Worm (Caenorhabditis elegans) whole organism, L1 larva: ENCODE measurements around the gene F26G5.1.
A peak's percentile ranks its signal among the peaks of the same experiment; 100 is the strongest.

Experiments
- Y116A8C.19 ChIP-seq: sonication (generic microtip); optimal IDR thresholded peaks from 2 replicates; lab custom pipeline; 2016; ENCODE audit warnings: missing compliant biosample characterization, missing genetic modification characterization, borderline replicate concordance
- aha-1 ChIP-seq: fragments of 150-350 bp; optimal IDR thresholded peaks from 2 replicates; lab custom pipeline; 2014; ENCODE audit warnings: missing biosample characterization, missing genetic modification characterization
- aly-2 ChIP-seq: fragments of 150-350 bp; optimal IDR thresholded peaks from 2 replicates; lab custom pipeline; 2014; ENCODE audit warnings: missing biosample characterization, missing genetic modification characterization
- blmp-1 ChIP-seq: fragments of 150-350 bp; optimal IDR thresholded peaks from 2 replicates; lab custom pipeline; 2014; ENCODE audit warnings: missing biosample characterization, missing genetic modification characterization
- ceh-88 ChIP-seq: fragments of 200-800 bp; sonication (Bioruptor generic); IDR thresholded peaks from 2 replicates; pipeline ENCODE4 v1.3.6; 2022; ENCODE audit warnings: missing genetic modification characterization, missing compliant biosample characterization
- efl-1 ChIP-seq, 4 experiments: fragments of 150-350 bp; optimal IDR thresholded peaks in 3 of 4; peaks in 1 of 4; 1 replicate in 1 of 4; 2 replicates in 3 of 4; lab custom pipeline; 2014; ENCODE audit warnings: missing biosample characterization in 2 of 4, missing genetic modification characterization in 2 of 4, missing genetic modification reagents in 2 of 4
- efl-3 ChIP-seq: fragments of 200-800 bp; sonication (Bioruptor generic); optimal IDR thresholded peaks from 2 replicates; lab custom pipeline; 2018; ENCODE audit warnings: mild to moderate bottlenecking, missing genetic modification characterization, missing compliant biosample characterization
- egl-13 ChIP-seq: sonication (generic microtip); optimal IDR thresholded peaks from 2 replicates; lab custom pipeline; 2016; ENCODE audit warnings: missing genotype, missing genetic modification reagents, missing genetic modification characterization, missing compliant biosample characterization
- egl-27 ChIP-seq, 2 experiments: fragments of 150-350 bp in 1 of 2; sonication (generic microtip); optimal IDR thresholded peaks; 3 replicates each; lab custom pipeline; 2017 to 2018; ENCODE audit warnings: missing biosample characterization in 2 of 2, missing genetic modification characterization in 2 of 2, missing genetic modification reagents in 2 of 2
- elt-2 ChIP-seq: sonication (generic microtip); optimal IDR thresholded peaks from 2 replicates; lab custom pipeline; 2016; ENCODE audit warnings: missing genetic modification characterization, mild to moderate bottlenecking, inconsistent platforms, missing compliant biosample characterization, missing genetic modification reagents
- elt-3 ChIP-seq, 6 experiments: fragments of 150-350 bp in 1 of 6; sonication (generic microtip); optimal IDR thresholded peaks; 2 replicates each; lab custom pipeline; 2017 to 2018; ENCODE audit warnings: missing biosample characterization in 6 of 6, missing genetic modification characterization in 6 of 6, inconsistent platforms in 1 of 6
- fkh-8 ChIP-seq: sonication (generic microtip); optimal IDR thresholded peaks from 2 replicates; lab custom pipeline; 2016; ENCODE audit warnings: mild to moderate bottlenecking, missing genetic modification characterization, missing compliant biosample characterization
- irx-1 ChIP-seq: sonication (generic microtip); optimal IDR thresholded peaks from 2 replicates; lab custom pipeline; 2016; ENCODE audit warnings: missing genetic modification characterization, missing compliant biosample characterization
- lin-13 ChIP-seq: fragments of 150-350 bp; optimal IDR thresholded peaks from 2 replicates; lab custom pipeline; 2014; ENCODE audit warnings: missing biosample characterization, missing genetic modification reagents, missing genetic modification characterization
- lin-14 ChIP-seq: fragments of 200-800 bp; sonication (Bioruptor generic); optimal IDR thresholded peaks from 2 replicates; lab custom pipeline; 2018; ENCODE audit warnings: mild to moderate bottlenecking, missing genetic modification characterization, moderate library complexity, missing compliant biosample characterization
- lin-35 ChIP-seq, 2 experiments: fragments of 150-350 bp; optimal IDR thresholded peaks; 2 replicates each; lab custom pipeline; 2014; ENCODE audit warnings: missing biosample characterization in 2 of 2, missing genetic modification characterization in 2 of 2, missing genetic modification reagents in 2 of 2
- lin-39 ChIP-seq: fragments of 150-350 bp; optimal IDR thresholded peaks from 2 replicates; lab custom pipeline; 2014; ENCODE audit warnings: missing biosample characterization, missing genetic modification reagents, missing genetic modification characterization
- lsy-2 ChIP-seq, 2 experiments: fragments of 150-350 bp; optimal IDR thresholded peaks; 2 replicates each; lab custom pipeline; 2014; ENCODE audit warnings: missing biosample characterization in 2 of 2, missing genetic modification characterization in 2 of 2
- mef-2 ChIP-seq: fragments of 150-350 bp; optimal IDR thresholded peaks from 2 replicates; lab custom pipeline; 2014; ENCODE audit warnings: missing biosample characterization, missing genetic modification characterization
- mep-1 ChIP-seq: fragments of 150-350 bp; optimal IDR thresholded peaks from 2 replicates; lab custom pipeline; 2014; ENCODE audit warnings: missing biosample characterization, missing genetic modification characterization
- nhr-11 ChIP-seq: fragments of 150-350 bp; optimal IDR thresholded peaks from 2 replicates; lab custom pipeline; 2014; ENCODE audit warnings: missing biosample characterization, missing genetic modification characterization
- nhr-20 ChIP-seq: sonication (generic microtip); optimal IDR thresholded peaks from 2 replicates; lab custom pipeline; 2016; ENCODE audit warnings: mild to moderate bottlenecking, missing genetic modification characterization, missing compliant biosample characterization
- nhr-237 ChIP-seq: fragments of 150-350 bp; optimal IDR thresholded peaks from 2 replicates; lab custom pipeline; 2014; ENCODE audit warnings: missing biosample characterization, missing genetic modification characterization
- nhr-71 ChIP-seq: sonication (generic microtip); optimal IDR thresholded peaks from 2 replicates; lab custom pipeline; 2016; ENCODE audit warnings: mild to moderate bottlenecking, missing genetic modification characterization, moderate library complexity, missing compliant biosample characterization
- nhr-76 ChIP-seq: sonication (generic microtip); optimal IDR thresholded peaks from 2 replicates; lab custom pipeline; 2017; ENCODE audit warnings: missing biosample characterization, missing genetic modification characterization
- nhr-77 ChIP-seq: fragments of 150-350 bp; optimal IDR thresholded peaks from 2 replicates; lab custom pipeline; 2014; ENCODE audit warnings: missing biosample characterization, missing genetic modification characterization
- nhr-90 ChIP-seq: sonication (generic microtip); optimal IDR thresholded peaks from 2 replicates; lab custom pipeline; 2016; ENCODE audit warnings: mild to moderate bottlenecking, missing genetic modification characterization, missing compliant biosample characterization; ENCODE audit not compliant: poor library complexity
- pag-3 ChIP-seq: sonication (generic microtip); optimal IDR thresholded peaks from 2 replicates; lab custom pipeline; 2017; ENCODE audit warnings: missing genetic modification characterization, mild to moderate bottlenecking, missing compliant biosample characterization, antibody characterized with exemption, borderline replicate concordance; ENCODE audit not compliant: insufficient read depth
- pax-3 ChIP-seq: fragments of 200-800 bp; sonication (Bioruptor generic); optimal IDR thresholded peaks from 2 replicates; lab custom pipeline; 2018; ENCODE audit warnings: mild to moderate bottlenecking, missing genetic modification characterization, moderate library complexity, missing compliant biosample characterization
- pqm-1 ChIP-seq: sonication (generic microtip); optimal IDR thresholded peaks from 3 replicates; lab custom pipeline; 2017; ENCODE audit warnings: missing biosample characterization, missing genetic modification characterization
- rnt-1 ChIP-seq: sonication (generic microtip); optimal IDR thresholded peaks from 2 replicates; lab custom pipeline; 2016; ENCODE audit warnings: mild to moderate bottlenecking, missing genetic modification characterization, moderate library complexity, missing compliant biosample characterization
- snpc-4 ChIP-seq: fragments of 150-350 bp; optimal IDR thresholded peaks from 2 replicates; lab custom pipeline; 2014; ENCODE audit warnings: missing biosample characterization, missing genetic modification characterization
- snu-23 ChIP-seq: sonication (generic microtip); optimal IDR thresholded peaks from 2 replicates; lab custom pipeline; 2016; ENCODE audit warnings: missing genetic modification characterization, missing compliant biosample characterization
- sptf-1 ChIP-seq: fragments of 150-350 bp; optimal IDR thresholded peaks from 2 replicates; lab custom pipeline; 2014; ENCODE audit warnings: missing biosample characterization, missing genetic modification characterization
- unc-30 ChIP-seq: sonication (generic microtip); optimal IDR thresholded peaks from 2 replicates; lab custom pipeline; 2017; ENCODE audit warnings: missing biosample characterization, missing genetic modification characterization
- unc-98 ChIP-seq: fragments of 200-800 bp; sonication (Bioruptor generic); IDR thresholded peaks from 2 replicates; pipeline ENCODE4 v1.3.6; 2022; ENCODE audit warnings: missing genetic modification characterization, missing compliant biosample characterization
- vab-15 ChIP-seq: sonication (generic microtip); optimal IDR thresholded peaks from 2 replicates; lab custom pipeline; 2017; ENCODE audit warnings: missing genotype, mild to moderate bottlenecking, missing genetic modification characterization, missing compliant biosample characterization
- xbp-1 ChIP-seq: sonication (generic microtip); optimal IDR thresholded peaks from 2 replicates; lab custom pipeline; 2016; ENCODE audit warnings: missing genetic modification characterization, missing compliant biosample characterization
- ztf-4 ChIP-seq: fragments of 150-350 bp; optimal IDR thresholded peaks from 2 replicates; lab custom pipeline; 2014; ENCODE audit warnings: missing biosample characterization, missing genetic modification characterization

Gene F26G5.1

ce11 chrV:4975140-4975539 is at the start of gene F26G5.1:
Gene F26G5.1 (plus strand): TSS chrV:4975478.
- no peak for TF ChIP-seq vab-15 (tag; lab: Kevin White, UChicago)
- TF ChIP-seq blmp-1 (tag; lab: Kevin White, UChicago), result no peak
- TF ChIP-seq lin-13 (GFP tag; lab: Kevin White, UChicago), result no peak
- TF ChIP-seq unc-30 (tag; lab: Kevin White, UChicago), result no peak
- TF ChIP-seq mep-1 (tag; lab: Kevin White, UChicago), result no peak
- TF ChIP-seq aha-1 (tag; lab: Kevin White, UChicago), result no peak
- TF ChIP-seq xbp-1, result no peak
- no peak for TF ChIP-seq sptf-1
- no peak for TF ChIP-seq irx-1
- no peak for TF ChIP-seq rnt-1 (tag; lab: Kevin White, UChicago)
- TF ChIP-seq lin-14 (GFP tag; lab: Kevin White, UChicago), result no peak

ce11 chrV:4926371-4926770 is 48.9 kb upstream of the F26G5.1 start, which contains the start of gene srh-21:
Gene srh-21 (plus strand): TSS chrV:4926671.
- no peak for TF ChIP-seq vab-15 (tag; lab: Kevin White, UChicago)
- TF ChIP-seq fkh-8 (tag; lab: Kevin White, UChicago), result peak; percentile 8
- no peak for TF ChIP-seq nhr-71 (tag; lab: Kevin White, UChicago)
- TF ChIP-seq, all 84 proteins: peak for 1

- TF ChIP-seq nhr-20 (tag; lab: Kevin White, UChicago) (no peak), elt-2 (tag; lab: Kevin White, UChicago) (no peak)
Measured at ce11 chrV:4929842-4930241, 45.4 kb upstream of the F26G5.1 start, which contains the start of gene str-205. Gene str-205 (minus strand): TSS chrV:4929942.

ce11 chrV:4932814-4933213 is 42.5 kb upstream of the F26G5.1 start, which contains the start of gene C02E7.10:
Gene C02E7.10 (minus strand): TSS chrV:4933045.
- TF ChIP-seq mef-2 (tag; lab: Kevin White, UChicago) (no peak), nhr-77 (tag; lab: Kevin White, UChicago) (no peak), lin-39 (no peak), snu-23 (GFP tag; lab: Kevin White, UChicago) (no peak), lsy-2 (tag; optimal IDR thresholded peaks at IDR 0.05; lab: Kevin White, UChicago) (no peak), sptf-1 (no peak), nhr-11 (tag; lab: Kevin White, UChicago) (no peak), nhr-90 (tag; lab: Kevin White, UChicago) (no peak), ceh-88 (GFP tag; lab: Robert Waterston, UW) (no peak), nhr-237 (tag; lab: Kevin White, UChicago) (no peak), efl-3 (no peak), lin-35 (GFP tag; optimal IDR thresholded peaks at IDR 0.05; lab: Kevin White, UChicago) (no peak), snpc-4 (tag; lab: Kevin White, UChicago) (no peak), egl-13 (no peak), elt-2 (tag; lab: Kevin White, UChicago) (no peak), elt-3 (tag; optimal IDR thresholded peaks at IDR 0.05; lab: Kevin White, UChicago) (no peak), unc-98 (GFP tag; lab: Robert Waterston, UW) (no peak), pqm-1 (tag; lab: Kevin White, UChicago) (no peak), pag-3 (tag; lab: Kevin White, UChicago) (no peak)

ce11 chrV:4933268-4933667 is 42.0 kb upstream of the F26G5.1 start:
- TF ChIP-seq nhr-76 (tag; lab: Kevin White, UChicago) (no peak), nhr-20 (tag; lab: Kevin White, UChicago) (no peak), pax-3 (tag; lab: Kevin White, UChicago) (no peak), ztf-4 (no peak), aly-2 (no peak), nhr-90 (tag; lab: Kevin White, UChicago) (no peak), Y116A8C.19 (no peak), egl-27 (tag; optimal IDR thresholded peaks at IDR 0.05; lab: Kevin White, UChicago) (no peak), efl-1 (optimal IDR thresholded peaks at IDR 0.05; lab: Kevin White, UChicago) (no peak), efl-1 (GFP tag; optimal IDR thresholded peaks at IDR 0.05 in 1 of 2; lab: Kevin White, UChicago) (no peak), unc-98 (GFP tag; lab: Robert Waterston, UW) (no peak)
